Fruit fly (Drosophila melanogaster): Measurements from ENCODE around the gene cal1.

dm6 chr3R:17121277-17121676 lies 33.2 kb downstream of the cal1 start, which contains the start of gene CG42779:
- no peak for TF ChIP-seq lz (GFP tag; optimal IDR thresholded peaks at IDR 0.05)
- no peak for TF ChIP-seq CG6276 (GFP tag; optimal IDR thresholded peaks at IDR 0.05)
- TF ChIP-seq fd59A (GFP tag; optimal IDR thresholded peaks at IDR 0.05), result no peak
- TF ChIP-seq Sox102F (GFP tag; optimal IDR thresholded peaks at IDR 0.05), result no peak
- TF ChIP-seq salr (GFP tag; optimal IDR thresholded peaks at IDR 0.05), result no peak
- no peak for TF ChIP-seq CG16779 (tag; optimal IDR thresholded peaks at IDR 0.05)

All from whole organism, prepupa.